Fruit fly (Drosophila melanogaster): ENCODE results near the gene kmg.

- peak; percentile 52 for TF ChIP-seq GATAe (GFP tag; conservative IDR thresholded peaks at IDR 0.05)
- TF ChIP-seq CG17359 (tag; optimal IDR thresholded peaks at IDR 0.05), result peak; percentile 78
- TF ChIP-seq fru (optimal IDR thresholded peaks at IDR 0.05), result no peak
- peak; percentile 59 for TF ChIP-seq CG7786 (GFP tag; optimal IDR thresholded peaks at IDR 0.05)
- peak; percentile 58 for TF ChIP-seq tin (GFP tag; optimal IDR thresholded peaks at IDR 0.05)
- TF ChIP-seq bsh (GFP tag; optimal IDR thresholded peaks at IDR 0.05), result peak in 1 of 2 experiments; percentile 34
- no peak for TF ChIP-seq CG34224 (GFP tag; IDR thresholded peaks at IDR 0.05; ENCODE audit: partially characterized antibody)
Measured at dm6 chr2L:13145035-13145683, 15.2 kb upstream of the kmg start.

All from whole organism, embryonic.